Fruit fly (Drosophila melanogaster) whole organism, pupa: ENCODE results near the gene RpL37A.

ENCODE experiments used
- CG10348 ChIP-seq: fragments of 200-800 bp; sonication (Bioruptor generic); IDR thresholded peaks from 2 replicates; pipeline ENCODE4 v1.3.6; 2022; ENCODE audit warnings: missing biosample characterization, missing genetic modification characterization
- CG15710 ChIP-seq: fragments of 200-800 bp; sonication (Bioruptor generic); optimal IDR thresholded peaks from 2 replicates; lab custom pipeline; 2018; ENCODE audit warnings: missing biosample characterization, mild to moderate bottlenecking, missing genetic modification characterization, moderate library complexity
- CG17806 ChIP-seq: fragments of 200-800 bp; sonication (Bioruptor generic); optimal IDR thresholded peaks from 2 replicates; lab custom pipeline; 2018; ENCODE audit warnings: missing biosample characterization, mild to moderate bottlenecking, missing genetic modification characterization, moderate library complexity
- CG34367 ChIP-seq: fragments of 200-800 bp; sonication (Bioruptor generic); optimal IDR thresholded peaks from 2 replicates; lab custom pipeline; 2018; ENCODE audit warnings: missing biosample characterization, mild to moderate bottlenecking, missing genetic modification characterization
- CG4496 ChIP-seq: fragments of 200-800 bp; sonication (Bioruptor generic); IDR thresholded peaks from 3 replicates; pipeline ENCODE4 v1.3.6; 2022; ENCODE audit warnings: missing biosample characterization, missing genetic modification characterization
- CG8159 ChIP-seq: fragments of 200-800 bp; sonication (Bioruptor generic); optimal IDR thresholded peaks from 3 replicates; lab custom pipeline; 2018; ENCODE audit warnings: missing biosample characterization, mild to moderate bottlenecking, missing genetic modification characterization, moderate library complexity
- CG8301 ChIP-seq: fragments of 200-800 bp; sonication (Bioruptor generic); optimal IDR thresholded peaks from 2 replicates; lab custom pipeline; 2018; ENCODE audit warnings: missing biosample characterization, mild to moderate bottlenecking, missing genetic modification characterization
- CG9948 ChIP-seq: fragments of 200-800 bp; sonication (Bioruptor generic); optimal IDR thresholded peaks from 2 replicates; lab custom pipeline; 2018; ENCODE audit warnings: missing biosample characterization, mild to moderate bottlenecking, missing genetic modification characterization, moderate library complexity
- EcR ChIP-seq: fragments of 200-800 bp; sonication (Bioruptor generic); optimal IDR thresholded peaks from 3 replicates; lab custom pipeline; 2019; ENCODE audit warnings: missing biosample characterization, missing genetic modification characterization, mild to moderate bottlenecking, moderate library complexity, missing genetic modification reagents
- Ets98B ChIP-seq: fragments of 200-800 bp; sonication (Bioruptor generic); IDR thresholded peaks from 2 replicates; pipeline ENCODE4 v1.3.6; 2022; ENCODE audit warnings: missing biosample characterization, missing genetic modification characterization
- Pif1A ChIP-seq: fragments of 200-800 bp; sonication (Bioruptor generic); optimal IDR thresholded peaks from 3 replicates; lab custom pipeline; 2016; ENCODE audit warnings: missing biosample characterization, missing genetic modification characterization
- Pif1B ChIP-seq: fragments of 200-800 bp; sonication (Bioruptor generic); optimal IDR thresholded peaks from 3 replicates; lab custom pipeline; 2016; ENCODE audit warnings: missing biosample characterization, missing genetic modification characterization
- Snoo ChIP-seq: fragments of 200-800 bp; sonication (Bioruptor generic); optimal IDR thresholded peaks from 3 replicates; lab custom pipeline; 2017; ENCODE audit warnings: missing biosample characterization, mild to moderate bottlenecking, missing genetic modification characterization, inconsistent platforms
- rn ChIP-seq: fragments of 200-800 bp; sonication (Bioruptor generic); IDR thresholded peaks from 2 replicates; pipeline ENCODE4 v1.3.6; 2022; ENCODE audit warnings: missing biosample characterization, missing genetic modification characterization

DNA sequence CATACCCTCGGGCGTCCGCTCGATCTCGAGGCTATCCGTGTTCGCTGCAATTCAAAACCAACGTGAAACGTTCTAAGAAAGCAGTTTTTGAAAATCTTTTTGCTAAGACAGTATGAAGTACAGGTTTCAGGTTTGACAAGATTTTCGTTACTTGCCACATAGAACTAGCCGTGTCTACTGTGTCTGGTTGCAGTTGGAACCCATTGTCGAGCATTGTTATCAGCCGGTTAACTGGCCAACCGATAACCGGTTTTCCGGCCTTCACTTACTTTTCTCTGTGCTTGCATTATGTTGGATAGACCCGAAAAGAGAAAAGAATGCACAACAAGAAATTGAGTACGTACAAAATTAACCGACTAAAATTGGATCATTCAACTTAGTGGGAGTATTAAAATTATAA is 20.8 kb upstream of the RpL37A start:
- TF ChIP-seq CG4496 (peak; percentile 50; the same call in 1 of the 3 replicates), CG10348 (GFP tag; lab: Robert Waterston, UW) (no peak), CG17806 (tag; lab: Kevin White, UChicago) (no peak), CG9948 (tag; lab: Kevin White, UChicago) (no peak), Pif1B (GFP tag; lab: Kevin White, UChicago) (peak; percentile 14), Snoo (tag; lab: Kevin White, UChicago) (no peak), CG15710 (tag; lab: Kevin White, UChicago) (no peak), rn (GFP tag; lab: Robert Waterston, UW) (no peak), CG8159 (tag; lab: Kevin White, UChicago) (no peak), CG8301 (peak; percentile 23), EcR (GFP tag; lab: Kevin White, UChicago) (peak; percentile 51), CG34367 (tag; lab: Kevin White, UChicago) (no peak), Pif1A (GFP tag; lab: Kevin White, UChicago) (no peak), Ets98B (GFP tag; lab: Robert Waterston, UW) (no peak)
